Worm (Caenorhabditis elegans) whole organism, dauer: ENCODE data around the gene T08G5.15.

Experiments
- unc-62 ChIP-seq: sonication (generic microtip); optimal IDR thresholded peaks from 2 replicates; lab custom pipeline; 2017; ENCODE audit warnings: missing biosample characterization, missing genetic modification reagents, missing genetic modification characterization

Gene T08G5.15

ce11 chrV:14011427-14011826, 11.5 kb downstream of the T08G5.15 start:
- TF ChIP-seq unc-62, result no peak

- TF ChIP-seq unc-62, result no peak
Observed at ce11 chrV:14010021-14010420, 13.0 kb downstream of the T08G5.15 start.

- no peak for TF ChIP-seq unc-62
Observed at ce11 chrV:14008353-14008859, 14.6 kb downstream of the T08G5.15 start.

ce11 chrV:14006819-14007218, 16.2 kb downstream of the T08G5.15 start:
- TF ChIP-seq unc-62, result no peak

ce11 chrV:14005812-14006211, 17.2 kb downstream of the T08G5.15 start, which contains the start of gene ric-7:
Gene ric-7, minus strand, starts transcription at chrV:14005912.
- no peak for TF ChIP-seq unc-62

- TF ChIP-seq unc-62, result no peak
Observed at ce11 chrV:14004342-14004741, 18.6 kb downstream of the T08G5.15 start.

ce11 chrV:14003587-14004156, 19.3 kb downstream of the T08G5.15 start:
- TF ChIP-seq unc-62, result no peak

ce11 chrV:14002402-14002801, 20.6 kb downstream of the T08G5.15 start:
- TF ChIP-seq unc-62, result no peak

ce11 chrV:14001929-14002328, 21.0 kb downstream of the T08G5.15 start:
- TF ChIP-seq unc-62, result no peak

ce11 chrV:13993478-13993877, 29.5 kb downstream of the T08G5.15 start:
- no peak for TF ChIP-seq unc-62

ce11 chrV:13992485-13992884, 30.5 kb downstream of the T08G5.15 start, which contains the start of gene droe-4:
Gene droe-4, plus strand, starts transcription at chrV:13992656.
- TF ChIP-seq unc-62, result no peak

ce11 chrV:13986823-13987222, 36.2 kb downstream of the T08G5.15 start:
- TF ChIP-seq unc-62, result no peak

ce11 chrV:13984828-13985227, 38.1 kb downstream of the T08G5.15 start, which contains the start of gene end-1:
Gene end-1, plus strand, starts transcription at chrV:13985128.
- no peak for TF ChIP-seq unc-62

- no peak for TF ChIP-seq unc-62
Observed at ce11 chrV:13981677-13982076, 41.3 kb downstream of the T08G5.15 start.

- no peak for TF ChIP-seq unc-62
Observed at ce11 chrV:13980807-13981206, 42.2 kb downstream of the T08G5.15 start, which contains the start of gene eol-1. Gene eol-1, minus strand, starts transcription at chrV:13980907.
